Worm (Caenorhabditis elegans): ENCODE measurements around the gene K04H4.5.

DNA sequence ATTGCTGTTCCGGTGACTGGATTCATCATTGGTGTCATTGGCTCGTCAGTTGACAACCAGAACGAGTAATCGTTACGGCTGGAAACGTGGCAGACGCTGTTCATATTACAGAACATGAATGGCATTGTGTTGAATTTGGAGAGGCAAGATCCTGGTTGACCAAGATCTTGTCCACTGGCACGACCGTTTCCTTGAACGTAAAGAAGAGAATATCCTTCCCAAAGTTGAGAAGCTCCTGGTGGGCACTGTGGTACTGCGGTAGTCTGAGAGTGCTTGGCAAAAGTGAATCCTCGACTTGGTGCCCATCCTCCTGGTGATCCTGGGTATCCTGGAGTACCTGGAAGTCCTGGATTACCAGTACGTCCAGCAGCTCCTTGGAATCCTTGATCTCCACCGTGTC, 21.2 kb upstream of the K04H4.5 start:
- TF ChIP-seq ama-1 (optimal IDR thresholded peaks at IDR 0.05), result no peak
- TF ChIP-seq fkh-10 (GFP tag; optimal IDR thresholded peaks at IDR 0.05), result no peak
- no peak for TF ChIP-seq unc-86 (tag; optimal IDR thresholded peaks at IDR 0.05)
- TF ChIP-seq pqm-1 (tag; optimal IDR thresholded peaks at IDR 0.05), result no peak
- no peak for TF ChIP-seq nfya-1 (tag; optimal IDR thresholded peaks at IDR 0.05)
- no peak for TF ChIP-seq Y22D7AL.16 (tag; optimal IDR thresholded peaks at IDR 0.05)
- no peak for TF ChIP-seq pag-3 (tag; optimal IDR thresholded peaks at IDR 0.05; ENCODE audit: borderline replicate concordance)
- no peak for TF ChIP-seq odd-2 (tag; optimal IDR thresholded peaks at IDR 0.05)
- no peak for TF ChIP-seq hlh-30 (tag; optimal IDR thresholded peaks at IDR 0.05; ENCODE audit: insufficient read depth)
